Worm (Caenorhabditis elegans) whole organism, L3 larva: ENCODE measurements around the gene F26H11.8.

Experiments used
- R02D3.7 ChIP-seq: fragments of 150-350 bp; optimal IDR thresholded peaks from 2 replicates; lab custom pipeline; 2014; ENCODE audit warnings: missing biosample characterization, missing genetic modification characterization
- ZK546.5 ChIP-seq: sonication (generic microtip); optimal IDR thresholded peaks from 2 replicates; lab custom pipeline; 2017; ENCODE audit warnings: missing biosample characterization, missing genetic modification characterization
- aly-2 ChIP-seq: fragments of 150-350 bp; optimal IDR thresholded peaks from 2 replicates; lab custom pipeline; 2014; ENCODE audit warnings: missing biosample characterization, missing genetic modification characterization
- ama-1 ChIP-seq: fragments of 150-350 bp; optimal IDR thresholded peaks from 2 replicates; lab custom pipeline; 2018
- ceh-16 ChIP-seq: sonication (generic microtip); optimal IDR thresholded peaks from 2 replicates; lab custom pipeline; 2017; ENCODE audit warnings: missing biosample characterization, missing genetic modification characterization
- ceh-28 ChIP-seq: fragments of 150-350 bp; optimal IDR thresholded peaks from 2 replicates; lab custom pipeline; 2014; ENCODE audit warnings: missing biosample characterization, missing genetic modification reagents, missing genetic modification characterization
- ceh-82 ChIP-seq: fragments of 150-350 bp; optimal IDR thresholded peaks from 2 replicates; lab custom pipeline; 2014; ENCODE audit warnings: missing biosample characterization, missing genetic modification characterization
- ceh-9 ChIP-seq: sonication (generic microtip); optimal IDR thresholded peaks from 2 replicates; lab custom pipeline; 2018; ENCODE audit warnings: missing biosample characterization, missing genetic modification characterization
- daf-12 ChIP-seq: fragments of 150-350 bp; optimal IDR thresholded peaks from 2 replicates; lab custom pipeline; 2014; ENCODE audit warnings: missing biosample characterization, missing genetic modification reagents, missing genetic modification characterization
- egl-27 ChIP-seq: sonication (generic microtip); optimal IDR thresholded peaks from 4 replicates; lab custom pipeline; 2017; ENCODE audit warnings: missing biosample characterization, missing genetic modification reagents, missing genetic modification characterization
- egl-5 ChIP-seq: fragments of 150-350 bp; optimal IDR thresholded peaks from 2 replicates; lab custom pipeline; 2017; ENCODE audit warnings: missing biosample characterization, missing genetic modification reagents, missing genetic modification characterization, inconsistent platforms
- elt-1 ChIP-seq: fragments of 150-350 bp; optimal IDR thresholded peaks from 2 replicates; lab custom pipeline; 2014; ENCODE audit warnings: missing biosample characterization, missing genetic modification characterization
- elt-2 ChIP-seq: sonication (generic microtip); optimal IDR thresholded peaks from 2 replicates; lab custom pipeline; 2016; ENCODE audit warnings: missing genetic modification reagents, mild to moderate bottlenecking, missing genetic modification characterization, missing compliant biosample characterization
- elt-3 ChIP-seq, 3 experiments: fragments of 150-350 bp in 1 of 3; sonication (generic microtip) in 2 of 3; optimal IDR thresholded peaks; 2 replicates in 2 of 3; 4 replicates in 1 of 3; lab custom pipeline; 2014 to 2017; ENCODE audit warnings: missing biosample characterization in 3 of 3, missing genetic modification characterization in 3 of 3
- eor-1 ChIP-seq, 2 experiments: fragments of 150-350 bp; optimal IDR thresholded peaks; 2 replicates each; lab custom pipeline; 2014 to 2018; ENCODE audit warnings: missing biosample characterization in 2 of 2, missing genetic modification characterization in 2 of 2
- fkh-10 ChIP-seq: sonication (generic microtip); optimal IDR thresholded peaks from 2 replicates; lab custom pipeline; 2017; ENCODE audit warnings: missing biosample characterization, missing genetic modification reagents, missing genetic modification characterization
- fkh-2 ChIP-seq: fragments of 150-350 bp; optimal IDR thresholded peaks from 2 replicates; lab custom pipeline; 2014; ENCODE audit warnings: missing biosample characterization, missing genetic modification reagents, missing genetic modification characterization
- fos-1 ChIP-seq: fragments of 150-350 bp; optimal IDR thresholded peaks from 2 replicates; lab custom pipeline; 2014; ENCODE audit warnings: missing biosample characterization, missing genetic modification characterization
- hmg-11 ChIP-seq: sonication (generic microtip); optimal IDR thresholded peaks from 2 replicates; lab custom pipeline; 2016; ENCODE audit warnings: missing genetic modification characterization, missing compliant biosample characterization
- jun-1 ChIP-seq: fragments of 150-350 bp; optimal IDR thresholded peaks from 2 replicates; lab custom pipeline; 2014; ENCODE audit warnings: missing biosample characterization, missing genetic modification reagents, missing genetic modification characterization
- lin-15B ChIP-seq: fragments of 150-350 bp; optimal IDR thresholded peaks from 2 replicates; lab custom pipeline; 2014; ENCODE audit warnings: missing biosample characterization, missing genetic modification characterization
- lin-39 ChIP-seq: fragments of 150-350 bp; optimal IDR thresholded peaks from 2 replicates; lab custom pipeline; 2018; ENCODE audit warnings: missing biosample characterization, missing genetic modification reagents, missing genetic modification characterization
- lsy-12 ChIP-seq: sonication (generic microtip); optimal IDR thresholded peaks from 2 replicates; lab custom pipeline; 2016; ENCODE audit warnings: mild to moderate bottlenecking, missing genetic modification characterization, missing compliant biosample characterization
- mdl-1 ChIP-seq: fragments of 150-350 bp; optimal IDR thresholded peaks from 2 replicates; lab custom pipeline; 2014; ENCODE audit warnings: missing biosample characterization, missing genetic modification characterization
- mml-1 ChIP-seq: fragments of 150-350 bp; sonication (generic microtip); optimal IDR thresholded peaks from 3 replicates; lab custom pipeline; 2014; ENCODE audit warnings: missing biosample characterization, missing genetic modification characterization
- nfya-1 ChIP-seq: sonication (generic microtip); optimal IDR thresholded peaks from 2 replicates; lab custom pipeline; 2017; ENCODE audit warnings: missing genetic modification characterization, mild to moderate bottlenecking, missing compliant biosample characterization, antibody characterized with exemption, moderate library complexity; ENCODE audit not compliant: insufficient read depth
- nhr-11 ChIP-seq: fragments of 150-350 bp; optimal IDR thresholded peaks from 2 replicates; lab custom pipeline; 2014; ENCODE audit warnings: missing biosample characterization, missing genetic modification characterization
- nhr-12 ChIP-seq: fragments of 150-350 bp; optimal IDR thresholded peaks from 2 replicates; lab custom pipeline; 2014; ENCODE audit warnings: missing biosample characterization, missing genetic modification characterization
- nhr-23 ChIP-seq: fragments of 150-350 bp; optimal IDR thresholded peaks from 2 replicates; lab custom pipeline; 2014; ENCODE audit warnings: missing biosample characterization, missing genetic modification reagents, missing genetic modification characterization
- nhr-237 ChIP-seq: fragments of 150-350 bp; optimal IDR thresholded peaks from 2 replicates; lab custom pipeline; 2014; ENCODE audit warnings: missing biosample characterization, missing genetic modification characterization
- nhr-25 ChIP-seq: sonication (generic microtip); optimal IDR thresholded peaks from 2 replicates; lab custom pipeline; 2017; ENCODE audit warnings: missing biosample characterization, missing genetic modification characterization
- nhr-28 ChIP-seq: fragments of 150-350 bp; optimal IDR thresholded peaks from 2 replicates; lab custom pipeline; 2014; ENCODE audit warnings: missing biosample characterization, missing genetic modification characterization
- nhr-43 ChIP-seq: sonication (generic microtip); optimal IDR thresholded peaks from 2 replicates; lab custom pipeline; 2016; ENCODE audit warnings: mild to moderate bottlenecking, missing genetic modification characterization, missing compliant biosample characterization; ENCODE audit not compliant: poor library complexity, severe bottlenecking
- nhr-67 ChIP-seq: fragments of 150-350 bp; optimal IDR thresholded peaks from 2 replicates; lab custom pipeline; 2014; ENCODE audit warnings: missing biosample characterization, missing genetic modification characterization
- nhr-76 ChIP-seq: fragments of 150-350 bp; sonication (generic microtip); optimal IDR thresholded peaks from 5 replicates; lab custom pipeline; 2014; ENCODE audit warnings: missing biosample characterization, missing genetic modification characterization
- nhr-77 ChIP-seq: fragments of 150-350 bp; optimal IDR thresholded peaks from 2 replicates; lab custom pipeline; 2014; ENCODE audit warnings: missing biosample characterization, missing genetic modification characterization
- pha-4 ChIP-seq: fragments of 150-350 bp; optimal IDR thresholded peaks from 2 replicates; lab custom pipeline; 2014; ENCODE audit warnings: missing biosample characterization, missing genetic modification reagents, missing genetic modification characterization
- pqm-1 ChIP-seq: fragments of 150-350 bp; optimal IDR thresholded peaks from 2 replicates; lab custom pipeline; 2017; ENCODE audit warnings: missing biosample characterization, missing genetic modification characterization, inconsistent platforms
- sea-2 ChIP-seq: fragments of 150-350 bp; sonication (generic microtip); optimal IDR thresholded peaks from 4 replicates; lab custom pipeline; 2014; ENCODE audit warnings: missing biosample characterization, missing genetic modification reagents, missing genetic modification characterization
- skn-1 ChIP-seq: fragments of 150-350 bp; optimal IDR thresholded peaks from 2 replicates; lab custom pipeline; 2014; ENCODE audit warnings: missing biosample characterization, missing genetic modification characterization
- snpc-4 ChIP-seq: fragments of 150-350 bp; optimal IDR thresholded peaks from 2 replicates; lab custom pipeline; 2014; ENCODE audit warnings: missing biosample characterization, missing genetic modification characterization
- tbx-2 ChIP-seq: sonication (generic microtip); optimal IDR thresholded peaks from 2 replicates; lab custom pipeline; 2016; ENCODE audit warnings: mild to moderate bottlenecking, missing genetic modification characterization, missing compliant biosample characterization
- unc-39 ChIP-seq: sonication (generic microtip); optimal IDR thresholded peaks from 4 replicates; lab custom pipeline; 2017; ENCODE audit warnings: missing biosample characterization, missing genetic modification characterization
- unc-62 ChIP-seq: fragments of 150-350 bp; sonication (generic microtip); optimal IDR thresholded peaks from 4 replicates; lab custom pipeline; 2014; ENCODE audit warnings: missing biosample characterization, missing genetic modification reagents, missing genetic modification characterization
- zag-1 ChIP-seq: fragments of 150-350 bp; optimal IDR thresholded peaks from 2 replicates; lab custom pipeline; 2014; ENCODE audit warnings: missing biosample characterization, missing genetic modification characterization
- ztf-11 ChIP-seq: fragments of 150-350 bp; optimal IDR thresholded peaks from 2 replicates; lab custom pipeline; 2014; ENCODE audit warnings: missing biosample characterization, missing genetic modification characterization
- ztf-4 ChIP-seq: fragments of 150-350 bp; optimal IDR thresholded peaks from 2 replicates; lab custom pipeline; 2014; ENCODE audit warnings: missing biosample characterization, missing genetic modification characterization

The F26H11.8 gene

ce11 chrII:14383644-14384043 lies 4.7 kb upstream of the F26H11.8 start, which contains the start of gene mes-2:
TSS of gene mes-2 (plus strand) at chrII:14383973.
- TF ChIP-seq unc-62 (GFP tag; lab: Kevin White, UChicago) (no peak), ceh-16 (tag; lab: Kevin White, UChicago) (no peak), zag-1 (tag; lab: Kevin White, UChicago) (no peak), unc-39 (tag; lab: Kevin White, UChicago) (no peak), mdl-1 (no peak), nhr-25 (tag; lab: Kevin White, UChicago) (peak; percentile 64), ama-1 (lab: Kevin White, UChicago) (no peak), jun-1 (tag; lab: Kevin White, UChicago) (peak; percentile 0), nhr-23 (tag; lab: Kevin White, UChicago) (peak; percentile 78), pqm-1 (tag; lab: Kevin White, UChicago) (peak; percentile 45), fkh-10 (GFP tag; lab: Kevin White, UChicago) (no peak), nhr-67 (tag; lab: Kevin White, UChicago) (no peak), R02D3.7 (tag; lab: Kevin White, UChicago) (peak; percentile 66), nhr-11 (tag; lab: Kevin White, UChicago) (peak; percentile 10), nhr-77 (no peak), elt-3 (tag; optimal IDR thresholded peaks at IDR 0.05; lab: Kevin White, UChicago) (no peak), sea-2 (GFP tag; lab: Kevin White, UChicago) (no peak), nhr-43 (tag; lab: Kevin White, UChicago) (peak; percentile 60), aly-2 (tag; lab: Kevin White, UChicago) (no peak), nhr-28 (tag; lab: Kevin White, UChicago) (no peak), egl-5 (peak; percentile 77), egl-27 (tag; lab: Kevin White, UChicago) (no peak), lin-15B (peak; percentile 88), daf-12 (tag; lab: Kevin White, UChicago) (no peak), snpc-4 (tag; lab: Kevin White, UChicago) (peak; percentile 78), elt-1 (tag; lab: Kevin White, UChicago) (no peak), ZK546.5 (no peak), tbx-2 (tag; lab: Kevin White, UChicago) (no peak), pha-4 (peak; percentile 93), mml-1 (tag; lab: Kevin White, UChicago) (no peak), lsy-12 (tag; lab: Kevin White, UChicago) (no peak), skn-1 (tag; lab: Kevin White, UChicago) (peak; percentile 79), nhr-237 (no peak), nhr-12 (tag; lab: Kevin White, UChicago) (no peak), ztf-4 (tag; lab: Kevin White, UChicago) (no peak), ceh-28 (tag; lab: Kevin White, UChicago) (peak; percentile 41), hmg-11 (tag; lab: Kevin White, UChicago) (peak; percentile 53), eor-1 (tag; optimal IDR thresholded peaks at IDR 0.05; lab: Kevin White, UChicago) (no peak), ceh-82 (tag; lab: Kevin White, UChicago) (peak; percentile 50), fos-1 (tag; lab: Kevin White, UChicago) (no peak), lin-39 (peak; percentile 37), fkh-2 (no peak), nhr-76 (no peak), ceh-9 (no peak), elt-2 (tag; lab: Kevin White, UChicago) (peak; percentile 21), nfya-1 (tag; lab: Kevin White, UChicago) (peak; percentile 82), ztf-11 (tag; lab: Kevin White, UChicago) (no peak)
